Worm (Caenorhabditis elegans) whole organism, L4 larva: ENCODE data around the gene srh-55.

Experiments
- daf-16 ChIP-seq, 3 experiments: sonication (generic microtip); optimal IDR thresholded peaks; 2 replicates each; lab custom pipeline; 2016 to 2017; ENCODE audit warnings: missing genetic modification characterization in 3 of 3, missing genetic modification reagents in 3 of 3, mild to moderate bottlenecking in 2 of 3, missing compliant biosample characterization in 2 of 3, missing biosample characterization in 1 of 3, moderate library complexity in 1 of 3
- egl-27 ChIP-seq: sonication (generic microtip); optimal IDR thresholded peaks from 3 replicates; lab custom pipeline; 2017; ENCODE audit warnings: missing biosample characterization, missing genetic modification reagents, missing genetic modification characterization
- mxl-3 ChIP-seq: fragments of 200-800 bp; sonication (Bioruptor generic); optimal IDR thresholded peaks from 2 replicates; lab custom pipeline; 2018; ENCODE audit warnings: mild to moderate bottlenecking, missing genetic modification characterization, missing compliant biosample characterization
- pha-4 ChIP-seq, 2 experiments: fragments of 150-350 bp in 1 of 2; fragments of 200-800 bp in 1 of 2; sonication (Bioruptor generic) in 1 of 2; IDR thresholded peaks in 1 of 2; optimal IDR thresholded peaks in 1 of 2; 2 replicates each; pipeline versions ENCODE4 v1.3.6 to Lab custom; 2014 to 2022; ENCODE audit warnings: missing genetic modification characterization in 2 of 2, missing genetic modification reagents in 2 of 2, missing biosample characterization in 1 of 2, missing compliant biosample characterization in 1 of 2
- vab-7 ChIP-seq: fragments of 200-800 bp; sonication (Bioruptor generic); IDR thresholded peaks from 2 replicates; pipeline ENCODE4 v1.3.6; 2022; ENCODE audit warnings: missing genetic modification reagents, missing genetic modification characterization, missing compliant biosample characterization

DNA sequence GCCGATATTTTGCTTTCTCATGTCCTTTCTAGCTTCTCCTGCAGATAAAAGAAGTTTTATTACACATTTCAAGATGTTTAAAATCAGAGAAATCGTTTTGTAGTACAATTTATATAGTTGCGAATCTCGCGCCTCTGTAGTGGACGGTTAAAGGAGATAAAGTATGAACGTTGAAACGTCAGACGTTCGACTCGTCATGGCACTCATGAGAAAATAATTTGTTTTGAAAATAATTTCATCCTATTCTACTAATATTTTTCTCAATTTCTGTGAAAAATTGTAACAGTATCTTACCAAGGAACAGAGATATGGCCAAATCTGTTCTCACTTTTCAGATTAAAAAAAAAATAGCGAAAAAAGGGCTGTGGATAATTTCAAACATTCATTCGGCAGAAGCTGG is 5.6 kb upstream of the srh-55 start, which contains the start of gene T09F5.20:
- TF ChIP-seq vab-7 (GFP tag; lab: Robert Waterston, UW) (no peak), egl-27 (tag; lab: Kevin White, UChicago) (no peak), daf-16 (GFP tag; optimal IDR thresholded peaks at IDR 0.05; lab: Kevin White, UChicago) (no peak), daf-16 (tag; optimal IDR thresholded peaks at IDR 0.05; lab: Kevin White, UChicago) (no peak), pha-4 (GFP tag; IDR thresholded peaks at IDR 0.05; lab: Robert Waterston, UW) (no peak), pha-4 (tag; optimal IDR thresholded peaks at IDR 0.05; lab: Kevin White, UChicago) (no peak), mxl-3 (GFP tag; lab: Kevin White, UChicago) (no peak)
